Worm (Caenorhabditis elegans) whole organism, L4 larva: Measurements from ENCODE around the gene unc-6.

ENCODE experiments used
- F10B5.3 ChIP-seq: sonication (generic microtip); optimal IDR thresholded peaks from 2 replicates; lab custom pipeline; 2016; ENCODE audit warnings: mild to moderate bottlenecking, missing genetic modification characterization, missing compliant biosample characterization
- T20F7.1 ChIP-seq: fragments of 200-800 bp; sonication (Bioruptor generic); optimal IDR thresholded peaks from 2 replicates; lab custom pipeline; 2018; ENCODE audit warnings: mild to moderate bottlenecking, missing genetic modification characterization, missing compliant biosample characterization
- Y105C5A.15 ChIP-seq: fragments of 200-800 bp; sonication (Bioruptor generic); IDR thresholded peaks from 2 replicates; pipeline ENCODE4 v1.3.6; 2022; ENCODE audit warnings: missing genetic modification characterization, missing compliant biosample characterization
- Y5F2A.4 ChIP-seq: fragments of 200-800 bp; sonication (Bioruptor generic); optimal IDR thresholded peaks from 2 replicates; lab custom pipeline; 2018; ENCODE audit warnings: mild to moderate bottlenecking, missing genetic modification characterization, missing compliant biosample characterization
- aha-1 ChIP-seq: fragments of 150-350 bp; peaks from one replicate; lab custom pipeline; 2014; ENCODE audit warnings: missing biosample characterization, missing genetic modification characterization
- ama-1 ChIP-seq: fragments of 150-350 bp; optimal IDR thresholded peaks from 2 replicates; lab custom pipeline; 2014; ENCODE audit warnings: inconsistent platforms, mixed read lengths
- attf-4 ChIP-seq: sonication (generic microtip); optimal IDR thresholded peaks from 3 replicates; lab custom pipeline; 2017; ENCODE audit warnings: missing biosample characterization, missing genetic modification characterization
- ceh-20 ChIP-seq: fragments of 200-800 bp; sonication (Bioruptor generic); IDR thresholded peaks from 2 replicates; pipeline ENCODE4 v1.3.6; 2022; ENCODE audit warnings: missing genetic modification reagents, missing genetic modification characterization, missing compliant biosample characterization
- ceh-32 ChIP-seq: sonication (generic microtip); optimal IDR thresholded peaks from 2 replicates; lab custom pipeline; 2016; ENCODE audit warnings: mild to moderate bottlenecking, missing genetic modification characterization, missing compliant biosample characterization; ENCODE audit not compliant: poor library complexity
- ceh-82 ChIP-seq: sonication (generic microtip); optimal IDR thresholded peaks from 2 replicates; lab custom pipeline; 2017; ENCODE audit warnings: missing biosample characterization, missing genetic modification characterization
- ces-1 ChIP-seq: fragments of 150-350 bp; sonication (generic microtip); optimal IDR thresholded peaks from 4 replicates; lab custom pipeline; 2014; ENCODE audit warnings: missing biosample characterization, missing genetic modification reagents, missing genetic modification characterization
- cey-2 ChIP-seq: sonication (generic microtip); optimal IDR thresholded peaks from 3 replicates; lab custom pipeline; 2017; ENCODE audit warnings: missing genetic modification characterization, mild to moderate bottlenecking, missing compliant biosample characterization, antibody characterized with exemption, borderline replicate concordance; ENCODE audit not compliant: insufficient read depth
- ctbp-1 ChIP-seq: fragments of 200-800 bp; sonication (Bioruptor generic); IDR thresholded peaks from 2 replicates; pipeline ENCODE4 v1.3.6; 2022; ENCODE audit warnings: missing genetic modification reagents, missing genetic modification characterization, missing compliant biosample characterization
- daf-19 ChIP-seq: fragments of 200-800 bp; sonication (Bioruptor generic); conservative IDR thresholded peaks from 2 replicates; pipeline ENCODE4 v1.3.6; 2022; ENCODE audit warnings: missing genetic modification characterization, missing compliant biosample characterization
- daf-8 ChIP-seq: fragments of 200-800 bp; sonication (Bioruptor generic); IDR thresholded peaks from 2 replicates; pipeline ENCODE4 v1.3.6; 2022; ENCODE audit warnings: missing genetic modification characterization, missing compliant biosample characterization
- dve-1 ChIP-seq: sonication (generic microtip); optimal IDR thresholded peaks from 2 replicates; lab custom pipeline; 2017; ENCODE audit warnings: antibody characterized with exemption, mild to moderate bottlenecking, missing genetic modification characterization, missing compliant biosample characterization; ENCODE audit not compliant: insufficient read depth
- fkh-10 ChIP-seq: fragments of 150-350 bp; optimal IDR thresholded peaks from 2 replicates; lab custom pipeline; 2014; ENCODE audit warnings: missing biosample characterization, missing genetic modification reagents, missing genetic modification characterization
- fos-1 ChIP-seq: fragments of 150-350 bp; optimal IDR thresholded peaks from 2 replicates; lab custom pipeline; 2014; ENCODE audit warnings: missing biosample characterization, missing genetic modification characterization
- hmg-1.1 ChIP-seq: fragments of 200-800 bp; sonication (Bioruptor generic); IDR thresholded peaks from 2 replicates; pipeline ENCODE4 v1.3.6; 2022; ENCODE audit warnings: missing genetic modification reagents, missing genetic modification characterization, missing compliant biosample characterization
- lin-39 ChIP-seq: fragments of 150-350 bp; optimal IDR thresholded peaks from 2 replicates; lab custom pipeline; 2014; ENCODE audit warnings: missing biosample characterization, missing genetic modification reagents, missing genetic modification characterization
- lsy-2 ChIP-seq, 2 experiments: fragments of 150-350 bp in 1 of 2; sonication (generic microtip) in 1 of 2; optimal IDR thresholded peaks; 2 replicates each; lab custom pipeline; 2014 to 2017; ENCODE audit warnings: missing biosample characterization in 2 of 2, missing genetic modification characterization in 2 of 2
- madf-5 ChIP-seq, 2 experiments: fragments of 200-800 bp; sonication (Bioruptor generic); IDR thresholded peaks; 2 replicates each; pipeline ENCODE4 v1.3.6; 2022; ENCODE audit warnings: missing compliant biosample characterization in 2 of 2, missing genetic modification characterization in 2 of 2
- mxl-2 ChIP-seq: fragments of 200-800 bp; sonication (Bioruptor generic); conservative IDR thresholded peaks from 2 replicates; pipeline ENCODE4 v1.3.6; 2022; ENCODE audit warnings: missing genetic modification reagents, missing genetic modification characterization, missing compliant biosample characterization
- mxl-3 ChIP-seq: fragments of 200-800 bp; sonication (Bioruptor generic); optimal IDR thresholded peaks from 2 replicates; lab custom pipeline; 2018; ENCODE audit warnings: mild to moderate bottlenecking, missing genetic modification characterization, missing compliant biosample characterization
- nhr-10 ChIP-seq: fragments of 150-350 bp; optimal IDR thresholded peaks from 2 replicates; lab custom pipeline; 2014; ENCODE audit warnings: missing biosample characterization, missing genetic modification characterization
- nhr-237 ChIP-seq: sonication (generic microtip); optimal IDR thresholded peaks from 2 replicates; lab custom pipeline; 2017; ENCODE audit warnings: missing biosample characterization, missing genetic modification characterization
- pha-4 ChIP-seq, 2 experiments: fragments of 150-350 bp in 1 of 2; fragments of 200-800 bp in 1 of 2; sonication (Bioruptor generic) in 1 of 2; IDR thresholded peaks in 1 of 2; optimal IDR thresholded peaks in 1 of 2; 2 replicates each; pipeline versions ENCODE4 v1.3.6 to Lab custom; 2014 to 2022; ENCODE audit warnings: missing genetic modification characterization in 2 of 2, missing genetic modification reagents in 2 of 2, missing biosample characterization in 1 of 2, missing compliant biosample characterization in 1 of 2
- php-3 ChIP-seq: fragments of 200-800 bp; sonication (Bioruptor generic); IDR thresholded peaks from 2 replicates; pipeline ENCODE4 v1.3.6; 2022; ENCODE audit warnings: missing genetic modification reagents, missing genetic modification characterization, missing compliant biosample characterization
- rbr-2 ChIP-seq: sonication (generic microtip); optimal IDR thresholded peaks from 2 replicates; lab custom pipeline; 2016; ENCODE audit warnings: missing genotype, missing genetic modification characterization, missing compliant biosample characterization
- skn-1 ChIP-seq: fragments of 150-350 bp; optimal IDR thresholded peaks from 2 replicates; lab custom pipeline; 2014; ENCODE audit warnings: missing biosample characterization, missing genetic modification characterization
- tra-1 ChIP-seq: fragments of 200-800 bp; sonication (Bioruptor generic); IDR thresholded peaks from 2 replicates; pipeline ENCODE4 v1.3.6; 2022; ENCODE audit warnings: missing genetic modification reagents, missing genetic modification characterization, missing compliant biosample characterization
- unc-39 ChIP-seq: sonication (generic microtip); optimal IDR thresholded peaks from 2 replicates; lab custom pipeline; 2017; ENCODE audit warnings: missing biosample characterization, missing genetic modification characterization
- unc-62 ChIP-seq, 3 experiments: fragments of 150-350 bp in 1 of 3; sonication (generic microtip); optimal IDR thresholded peaks in 2 of 3; peaks in 1 of 3; 1 replicate in 1 of 3; 2 replicates in 2 of 3; lab custom pipeline; 2014 to 2017; ENCODE audit warnings: missing biosample characterization in 3 of 3, missing genetic modification characterization in 3 of 3, missing genetic modification reagents in 3 of 3, missing genotype in 1 of 3
- zag-1 ChIP-seq: fragments of 150-350 bp; optimal IDR thresholded peaks from 2 replicates; lab custom pipeline; 2014; ENCODE audit warnings: missing biosample characterization, missing genetic modification characterization
- zfp-2 ChIP-seq: sonication (generic microtip); optimal IDR thresholded peaks from 2 replicates; lab custom pipeline; 2016; ENCODE audit warnings: mild to moderate bottlenecking, missing genetic modification characterization, missing compliant biosample characterization

unc-6 gene

ce11 chrX:6844394-6845072, 44.9 kb upstream of the unc-6 start, which contains the start of gene C53B7.3 (continued):
- TF ChIP-seq pha-4 (GFP tag; IDR thresholded peaks at IDR 0.05; lab: Robert Waterston, UW), result no peak
- TF ChIP-seq pha-4 (tag; optimal IDR thresholded peaks at IDR 0.05; lab: Kevin White, UChicago), result peak; percentile 44
- no peak for TF ChIP-seq rbr-2 (tag; lab: Kevin White, UChicago)
- TF ChIP-seq, all 104 proteins: peak for 3

- peak; percentile 33; the same call in 1 of the 2 replicates for TF ChIP-seq pha-4 (GFP tag; IDR thresholded peaks at IDR 0.05; lab: Robert Waterston, UW)
- no peak for TF ChIP-seq pha-4 (tag; optimal IDR thresholded peaks at IDR 0.05; lab: Kevin White, UChicago)
- TF ChIP-seq rbr-2 (tag; lab: Kevin White, UChicago), result no peak
Observed at ce11 chrX:6845934-6846333, 43.5 kb upstream of the unc-6 start, which contains the start of gene C53B7.2. Gene C53B7.2 (plus strand): TSS chrX:6846234.

- TF ChIP-seq daf-19 (no peak), aha-1 (tag; lab: Kevin White, UChicago) (peak; percentile 72)
Observed at ce11 chrX:6848596-6848995, 40.9 kb upstream of the unc-6 start.

ce11 chrX:6850412-6850811, 39.1 kb upstream of the unc-6 start:
- no peak for TF ChIP-seq zag-1 (tag; lab: Kevin White, UChicago)
- TF ChIP-seq nhr-10 (tag; lab: Kevin White, UChicago), result no peak
- TF ChIP-seq unc-62 (GFP tag; optimal IDR thresholded peaks at IDR 0.05 in 1 of 2; lab: Kevin White, UChicago), result peak in 1 of 2 experiments; percentile 96
- no peak for TF ChIP-seq unc-62 (tag; optimal IDR thresholded peaks at IDR 0.05; lab: Kevin White, UChicago)
- TF ChIP-seq ama-1 (lab: Kevin White, UChicago), result no peak
- TF ChIP-seq daf-19, result no peak
- TF ChIP-seq F10B5.3 (tag; lab: Kevin White, UChicago), result no peak
- no peak for TF ChIP-seq nhr-237
- TF ChIP-seq daf-8 (GFP tag; lab: Robert Waterston, UW), result no peak
- TF ChIP-seq cey-2, result no peak
- TF ChIP-seq aha-1 (tag; lab: Kevin White, UChicago), result peak; percentile 29
- TF ChIP-seq Y105C5A.15, result no peak
- TF ChIP-seq zfp-2 (tag; lab: Kevin White, UChicago), result no peak
- TF ChIP-seq lin-39 (tag; lab: Kevin White, UChicago), result no peak
- TF ChIP-seq Y5F2A.4 (GFP tag; lab: Kevin White, UChicago), result no peak
- no peak for TF ChIP-seq mxl-3

- TF ChIP-seq unc-62 (GFP tag; optimal IDR thresholded peaks at IDR 0.05 in 1 of 2; lab: Kevin White, UChicago) (peak in 1 of 2 experiments; percentile 87), unc-62 (tag; optimal IDR thresholded peaks at IDR 0.05; lab: Kevin White, UChicago) (no peak), ceh-32 (tag; lab: Kevin White, UChicago) (no peak), fos-1 (tag; lab: Kevin White, UChicago) (no peak)
- TF ChIP-seq, all 104 proteins: peak for 1
Observed at ce11 chrX:6853318-6853717, 36.2 kb upstream of the unc-6 start, which contains the start of gene rig-3. Gene rig-3 (plus strand): TSS chrX:6853618.

- TF ChIP-seq ama-1 (lab: Kevin White, UChicago) (no peak), hmg-1.1 (GFP tag; lab: Robert Waterston, UW) (0 out of 2 replicates have a peak, but pooled peaks have one; percentile 18), attf-4 (tag; lab: Kevin White, UChicago) (no peak), daf-8 (GFP tag; lab: Robert Waterston, UW) (no peak), dve-1 (tag; lab: Kevin White, UChicago) (no peak), lsy-2 (tag; optimal IDR thresholded peaks at IDR 0.05; lab: Kevin White, UChicago) (no peak), tra-1 (GFP tag; lab: Robert Waterston, UW) (no peak), php-3 (GFP tag; lab: Robert Waterston, UW) (no peak), ces-1 (GFP tag; lab: Kevin White, UChicago) (peak; percentile 91), skn-1 (tag; lab: Kevin White, UChicago) (no peak), unc-62 (GFP tag; optimal IDR thresholded peaks at IDR 0.05 in 1 of 2; lab: Kevin White, UChicago) (peak in 1 of 2 experiments; percentile 32), unc-62 (tag; optimal IDR thresholded peaks at IDR 0.05; lab: Kevin White, UChicago) (no peak), ctbp-1 (GFP tag; lab: Robert Waterston, UW) (peak; percentile 31; the same call in 1 of the 2 replicates), mxl-2 (GFP tag; lab: Robert Waterston, UW) (no peak), daf-19 (no peak), fkh-10 (GFP tag; lab: Kevin White, UChicago) (peak; percentile 16), T20F7.1 (GFP tag; lab: Kevin White, UChicago) (no peak), unc-39 (no peak), madf-5 (GFP tag; IDR thresholded peaks at IDR 0.05; lab: Robert Waterston, UW) (no peak), ceh-20 (GFP tag; lab: Robert Waterston, UW) (no peak), ceh-82 (tag; lab: Kevin White, UChicago) (no peak)
Observed at ce11 chrX:6856793-6857192, 32.7 kb upstream of the unc-6 start.
